Fruit fly (Drosophila melanogaster) whole organism, embryonic: ENCODE measurements around the gene dind.

Experiments used
- Ada2b ChIP-seq: fragments of 200-800 bp; sonication (Bioruptor generic); IDR thresholded peaks from 2 replicates; pipeline ENCODE4 v1.3.6; 2022; ENCODE audit warnings: missing biosample characterization, missing genetic modification characterization
- Awh ChIP-seq: fragments of 200-800 bp; sonication (Bioruptor generic); IDR thresholded peaks from 2 replicates; pipeline ENCODE4, ENCODE4 v1.3.6; 2022; ENCODE audit warnings: missing biosample characterization, missing genetic modification characterization
- CG10209 ChIP-seq: fragments of 200-800 bp; sonication (Bioruptor generic); optimal IDR thresholded peaks from 3 replicates; lab custom pipeline; 2017; ENCODE audit warnings: missing biosample characterization, mild to moderate bottlenecking, missing genetic modification characterization, missing genetic modification reagents
- CG11247 ChIP-seq: fragments of 200-800 bp; sonication (Bioruptor generic); IDR thresholded peaks from 2 replicates; pipeline ENCODE4 v1.3.6; 2022; ENCODE audit warnings: missing biosample characterization, missing genetic modification characterization
- CG11560 ChIP-seq: fragments of 200-800 bp; sonication (Bioruptor generic); IDR thresholded peaks from 3 replicates; pipeline ENCODE4 v1.3.6; 2022; ENCODE audit warnings: missing biosample characterization, missing genetic modification characterization
- CG12219 ChIP-seq: fragments of 200-800 bp; sonication (Bioruptor generic); optimal IDR thresholded peaks from 3 replicates; lab custom pipeline; 2018; ENCODE audit warnings: missing biosample characterization, mild to moderate bottlenecking, missing genetic modification characterization
- CG13287 ChIP-seq: fragments of 200-800 bp; sonication (Bioruptor generic); IDR thresholded peaks from 2 replicates; pipeline ENCODE4 v1.3.6; 2022; ENCODE audit warnings: missing biosample characterization, missing genetic modification characterization; ENCODE audit not compliant: partially characterized antibody
- CG13424 ChIP-seq: fragments of 200-800 bp; sonication (Bioruptor generic); optimal IDR thresholded peaks from 2 replicates; lab custom pipeline; 2019; ENCODE audit warnings: missing biosample characterization, mild to moderate bottlenecking, missing genetic modification characterization, moderate library complexity
- CG15011 ChIP-seq: fragments of 200-800 bp; sonication (Bioruptor generic); optimal IDR thresholded peaks from 3 replicates; lab custom pipeline; 2018; ENCODE audit warnings: missing biosample characterization, mild to moderate bottlenecking, missing genetic modification characterization
- CG16779 ChIP-seq: fragments of 200-800 bp; sonication (Bioruptor generic); IDR thresholded peaks from 2 replicates; pipeline ENCODE4 v1.3.6; 2022; ENCODE audit warnings: missing biosample characterization, missing genetic modification characterization
- CG16863 ChIP-seq: fragments of 200-800 bp; sonication (Bioruptor generic); optimal IDR thresholded peaks from 3 replicates; lab custom pipeline; 2016; ENCODE audit warnings: missing biosample characterization, missing genetic modification characterization
- CG1832 ChIP-seq: fragments of 200-800 bp; sonication (Bioruptor generic); optimal IDR thresholded peaks from 2 replicates; lab custom pipeline; 2017; ENCODE audit warnings: missing biosample characterization, mild to moderate bottlenecking, missing genetic modification characterization, inconsistent platforms
- CG18619 ChIP-seq: fragments of 200-800 bp; sonication (Bioruptor generic); optimal IDR thresholded peaks from 3 replicates; lab custom pipeline; 2017; ENCODE audit warnings: missing biosample characterization, mild to moderate bottlenecking, missing genetic modification characterization
- CG2199 ChIP-seq: fragments of 200-800 bp; sonication (Bioruptor generic); IDR thresholded peaks from 3 replicates; pipeline ENCODE4 v1.3.6; 2022; ENCODE audit warnings: missing biosample characterization, missing genetic modification characterization
- CG31441 ChIP-seq: fragments of 200-800 bp; sonication (Bioruptor generic); IDR thresholded peaks from 2 replicates; pipeline ENCODE4 v1.3.6; 2022; ENCODE audit warnings: missing biosample characterization, missing genetic modification characterization
- CG3281 ChIP-seq: fragments of 200-800 bp; sonication (Bioruptor generic); optimal IDR thresholded peaks from 3 replicates; lab custom pipeline; 2017; ENCODE audit warnings: missing biosample characterization, mild to moderate bottlenecking, missing genetic modification characterization
- CG3838 ChIP-seq: fragments of 200-800 bp; sonication (Bioruptor generic); optimal IDR thresholded peaks from 3 replicates; lab custom pipeline; 2016; ENCODE audit warnings: missing biosample characterization, missing genetic modification characterization
- CG43689 ChIP-seq: fragments of 200-800 bp; sonication (Bioruptor generic); IDR thresholded peaks from 2 replicates; pipeline ENCODE4 v1.3.6; 2022; ENCODE audit warnings: missing biosample characterization, missing genetic modification characterization
- CG4617 ChIP-seq: fragments of 200-800 bp; sonication (Bioruptor generic); optimal IDR thresholded peaks from 3 replicates; lab custom pipeline; 2016; ENCODE audit warnings: missing biosample characterization, missing genetic modification characterization, borderline replicate concordance
- CG6689 ChIP-seq: fragments of 200-800 bp; sonication (Bioruptor generic); IDR thresholded peaks from 2 replicates; pipeline ENCODE4 v1.3.6; 2022; ENCODE audit warnings: missing biosample characterization, missing genetic modification characterization
- CG6854 ChIP-seq: fragments of 200-800 bp; sonication (Bioruptor generic); optimal IDR thresholded peaks from 3 replicates; lab custom pipeline; 2017; ENCODE audit warnings: missing biosample characterization, mild to moderate bottlenecking, missing genetic modification characterization
- CG7372 ChIP-seq: fragments of 200-800 bp; sonication (Bioruptor generic); IDR thresholded peaks from 2 replicates; pipeline ENCODE4 v1.3.6; 2022; ENCODE audit warnings: missing biosample characterization, missing genetic modification characterization
- CG8944 ChIP-seq: fragments of 200-800 bp; sonication (Bioruptor generic); optimal IDR thresholded peaks from 3 replicates; lab custom pipeline; 2016; ENCODE audit warnings: missing biosample characterization, missing genetic modification characterization
- CG9215 ChIP-seq: fragments of 200-800 bp; sonication (Bioruptor generic); IDR thresholded peaks from 2 replicates; pipeline ENCODE4 v1.3.6; 2022; ENCODE audit warnings: missing biosample characterization, missing genetic modification characterization
- Eip74EF ChIP-seq, 2 experiments: fragments of 200-800 bp in 1 of 2; fragments of >200 bp in 1 of 2; sonication (Bioruptor generic) in 1 of 2; optimal IDR thresholded peaks; 2 replicates each; lab custom pipeline; 2017 to 2019; ENCODE audit warnings: missing biosample characterization in 2 of 2, missing genetic modification characterization in 2 of 2, mild to moderate bottlenecking in 1 of 2, moderate library complexity in 1 of 2
- Ets65A ChIP-seq: fragments of 200-800 bp; sonication (Bioruptor generic); peaks from one replicate; lab custom pipeline; 2016; ENCODE audit warnings: missing biosample characterization, missing genetic modification characterization
- Ets97D ChIP-seq: fragments of 200-800 bp; sonication (Bioruptor generic); optimal IDR thresholded peaks from 3 replicates; lab custom pipeline; 2016; ENCODE audit warnings: missing biosample characterization, missing genetic modification characterization
- Side ChIP-seq: fragments of 200-800 bp; sonication (Bioruptor generic); optimal IDR thresholded peaks from 2 replicates; lab custom pipeline; 2016; ENCODE audit warnings: missing biosample characterization, missing genetic modification characterization
- Sry-β ChIP-seq: fragments of 200-800 bp; sonication (Bioruptor generic); optimal IDR thresholded peaks from 2 replicates; lab custom pipeline; 2018; ENCODE audit warnings: missing biosample characterization, mild to moderate bottlenecking, missing genetic modification characterization, moderate library complexity
- TFAM ChIP-seq: fragments of 200-800 bp; sonication (Bioruptor generic); optimal IDR thresholded peaks from 2 replicates; lab custom pipeline; 2017; ENCODE audit warnings: missing biosample characterization, missing genetic modification characterization, inconsistent platforms
- aop ChIP-seq: fragments of 200-800 bp; sonication (Bioruptor generic); IDR thresholded peaks from 2 replicates; pipeline ENCODE4 v1.3.6; 2022; ENCODE audit warnings: missing biosample characterization, missing genetic modification characterization
- br ChIP-seq: fragments of >200 bp; optimal IDR thresholded peaks from 2 replicates; lab custom pipeline; 2017
- cas ChIP-seq: fragments of 200-800 bp; sonication (Bioruptor generic); IDR thresholded peaks from 2 replicates; pipeline ENCODE4 v1.3.6; 2022; ENCODE audit warnings: missing biosample characterization, missing genetic modification characterization
- cg ChIP-seq: fragments of 200-800 bp; sonication (Bioruptor generic); optimal IDR thresholded peaks from 3 replicates; lab custom pipeline; 2019; ENCODE audit warnings: missing biosample characterization, mild to moderate bottlenecking, missing genetic modification characterization, moderate library complexity
- chif ChIP-seq, 2 experiments: fragments of 200-800 bp; sonication (Bioruptor generic); optimal IDR thresholded peaks; 3 replicates each; lab custom pipeline; 2016; ENCODE audit warnings: missing biosample characterization in 2 of 2, missing genetic modification characterization in 2 of 2
- chinmo ChIP-seq: fragments of 200-800 bp; sonication (Bioruptor generic); IDR thresholded peaks from 4 replicates; pipeline ENCODE4 v1.3.6; 2022; ENCODE audit warnings: missing biosample characterization, missing genetic modification characterization; ENCODE audit not compliant: partially characterized antibody
- dati ChIP-seq: fragments of 200-800 bp; sonication (Bioruptor generic); IDR thresholded peaks from 2 replicates; pipeline ENCODE4 v1.3.6; 2022; ENCODE audit warnings: missing biosample characterization, missing genetic modification characterization
- dmrt11E ChIP-seq: fragments of 200-800 bp; sonication (Bioruptor generic); optimal IDR thresholded peaks from 3 replicates; lab custom pipeline; 2018; ENCODE audit warnings: missing biosample characterization, mild to moderate bottlenecking, missing genetic modification characterization, moderate library complexity
- eve ChIP-seq, 2 experiments: fragments of >200 bp; optimal IDR thresholded peaks; 2 replicates each; lab custom pipeline; 2017; ENCODE audit warnings: missing biosample characterization in 2 of 2, missing genetic modification characterization in 2 of 2
- grau ChIP-seq: fragments of 200-800 bp; optimal IDR thresholded peaks from 3 replicates; lab custom pipeline; 2019; ENCODE audit warnings: missing biosample characterization, mild to moderate bottlenecking, missing genetic modification characterization, moderate library complexity
- gsb ChIP-seq: fragments of 200-800 bp; sonication (Bioruptor generic); IDR thresholded peaks from 2 replicates; pipeline ENCODE4 v1.3.6; 2022; ENCODE audit warnings: missing biosample characterization, missing genetic modification characterization
- klu ChIP-seq: fragments of 200-800 bp; sonication (Bioruptor generic); IDR thresholded peaks from 2 replicates; pipeline ENCODE4 v1.3.6; 2022; ENCODE audit warnings: missing biosample characterization, missing genetic modification characterization
- lilli ChIP-seq: fragments of 200-800 bp; sonication (Bioruptor generic); optimal IDR thresholded peaks from 3 replicates; lab custom pipeline; 2016; ENCODE audit warnings: missing biosample characterization, missing genetic modification characterization
- otp ChIP-seq: fragments of 200-800 bp; sonication (Bioruptor generic); IDR thresholded peaks from 3 replicates; pipeline ENCODE4, ENCODE4 v1.3.6; 2022; ENCODE audit warnings: missing biosample characterization, missing genetic modification characterization
- pum ChIP-seq: fragments of 200-800 bp; sonication (Bioruptor generic); optimal IDR thresholded peaks from 2 replicates; lab custom pipeline; 2016; ENCODE audit warnings: missing biosample characterization, missing genetic modification characterization
- repo ChIP-seq: fragments of 200-800 bp; sonication (Bioruptor generic); optimal IDR thresholded peaks from 2 replicates; lab custom pipeline; 2016; ENCODE audit warnings: missing biosample characterization, missing genetic modification characterization
- scrt ChIP-seq: fragments of 200-800 bp; sonication (Bioruptor generic); optimal IDR thresholded peaks from 2 replicates; lab custom pipeline; 2018; ENCODE audit warnings: missing biosample characterization, mild to moderate bottlenecking, missing genetic modification characterization, moderate library complexity
- sens-2 ChIP-seq: fragments of 200-800 bp; sonication (Bioruptor generic); IDR thresholded peaks from 2 replicates; pipeline ENCODE4 v1.3.6; 2022; ENCODE audit warnings: missing biosample characterization, missing genetic modification characterization
- so ChIP-seq: fragments of 200-800 bp; sonication (Bioruptor generic); IDR thresholded peaks from 3 replicates; pipeline ENCODE4 v1.3.6; 2022; ENCODE audit warnings: missing biosample characterization, missing genetic modification characterization
- tap ChIP-seq: fragments of 200-800 bp; optimal IDR thresholded peaks from 3 replicates; lab custom pipeline; 2019; ENCODE audit warnings: missing biosample characterization, mild to moderate bottlenecking, missing genetic modification characterization, moderate library complexity
- vfl ChIP-seq: fragments of 200-800 bp; sonication (Bioruptor generic); optimal IDR thresholded peaks from 2 replicates; lab custom pipeline; 2016; ENCODE audit warnings: missing biosample characterization, missing genetic modification characterization

The dind gene

dm6 chr3R:18719767-18720341 is 42.5 kb upstream of the dind start (continued):
- TF ChIP-seq CG16779 (GFP tag; lab: Robert Waterston, UW) (no peak), grau (tag; lab: Kevin White, UChicago) (peak; percentile 88), Ada2b (GFP tag; lab: Robert Waterston, UW) (peak; percentile 82; the same call in 1 of the 2 replicates), CG6689 (peak; percentile 88), CG12219 (GFP tag; lab: Kevin White, UChicago) (peak; percentile 87), Sry-β (GFP tag; lab: Kevin White, UChicago) (no peak), aop (GFP tag; lab: Robert Waterston, UW) (no peak), CG15011 (GFP tag; lab: Kevin White, UChicago) (peak; percentile 73), CG8944 (GFP tag; lab: Kevin White, UChicago) (peak; percentile 69), CG16863 (GFP tag; lab: Kevin White, UChicago) (peak; percentile 83), dmrt11E (tag; lab: Kevin White, UChicago) (peak; percentile 52), CG3281 (GFP tag; lab: Kevin White, UChicago) (peak; percentile 90), CG2199 (GFP tag; lab: Robert Waterston, UW) (no peak), chif (GFP tag; optimal IDR thresholded peaks at IDR 0.05; lab: Kevin White, UChicago) (peak; percentile 61 to 81), CG11247 (GFP tag; lab: Robert Waterston, UW) (peak; percentile 74), CG13287 (GFP tag; lab: Robert Waterston, UW) (no peak), CG10209 (GFP tag; lab: Kevin White, UChicago) (peak; percentile 86), so (GFP tag; lab: Robert Waterston, UW) (peak; percentile 66; the same call in 2 of the 3 replicates), cas (GFP tag; lab: Robert Waterston, UW) (no peak; the same call in 1 of the 2 replicates), klu (GFP tag; lab: Robert Waterston, UW) (peak; percentile 63; the same call in 1 of the 2 replicates), br (lab: Kevin White, UChicago) (no peak), repo (GFP tag; lab: Kevin White, UChicago) (peak; percentile 67), CG18619 (GFP tag; lab: Kevin White, UChicago) (peak; percentile 85), gsb (0 out of 2 replicates have a peak, but pooled peaks have one; percentile 50), CG1832 (GFP tag; lab: Kevin White, UChicago) (no peak), CG43689 (GFP tag; lab: Robert Waterston, UW) (peak; percentile 55), chinmo (GFP tag; lab: Robert Waterston, UW) (no peak), CG11560 (peak; percentile 71), cg (GFP tag; lab: Kevin White, UChicago) (no peak), otp (GFP tag; lab: Robert Waterston, UW) (peak; percentile 63; the same call in 1 of the 3 replicates), TFAM (GFP tag; lab: Kevin White, UChicago) (peak; percentile 26), CG13424 (tag; lab: Kevin White, UChicago) (peak; percentile 92), tap (tag; lab: Kevin White, UChicago) (peak; percentile 86), Side (GFP tag; lab: Kevin White, UChicago) (peak; percentile 81), Eip74EF (GFP tag; optimal IDR thresholded peaks at IDR 0.05; lab: Kevin White, UChicago) (peak in 1 of 2 experiments; percentile 79), CG9215 (GFP tag; lab: Robert Waterston, UW) (peak; percentile 63), vfl (GFP tag; lab: Kevin White, UChicago) (peak; percentile 76), CG3838 (GFP tag; lab: Kevin White, UChicago) (peak; percentile 46), sens-2 (GFP tag; lab: Robert Waterston, UW) (peak; percentile 52; the same call in 1 of the 2 replicates), scrt (GFP tag; lab: Kevin White, UChicago) (peak; percentile 89), CG31441 (GFP tag; lab: Robert Waterston, UW) (peak; percentile 89), CG7372 (GFP tag; lab: Robert Waterston, UW) (peak; percentile 72), eve (GFP tag; optimal IDR thresholded peaks at IDR 0.05; lab: Kevin White, UChicago) (peak; percentile 15 to 93), dati (GFP tag; lab: Robert Waterston, UW) (peak; percentile 63), Ets65A (GFP tag; lab: Kevin White, UChicago) (peak; percentile 93), CG6854 (GFP tag; lab: Kevin White, UChicago) (peak; percentile 86), Ets97D (GFP tag; lab: Kevin White, UChicago) (peak; percentile 37), CG4617 (GFP tag; lab: Kevin White, UChicago) (peak; percentile 32), pum (GFP tag; lab: Kevin White, UChicago) (peak; percentile 73), lilli (GFP tag; lab: Kevin White, UChicago) (peak; percentile 88), Awh (GFP tag; lab: Robert Waterston, UW) (peak; percentile 72)
